Fruit fly (Drosophila melanogaster) whole organism, wandering third instar larva: ENCODE measurements around the gene CG33159.
A peak's percentile ranks its signal among the peaks of the same experiment; 100 is the strongest.

Experiments
- Abd-B ChIP-seq: fragments of >200 bp; optimal IDR thresholded peaks from 2 replicates; lab custom pipeline; 2017; ENCODE audit warnings: missing biosample characterization, missing genetic modification characterization
- CG9705 ChIP-seq: fragments of 200-800 bp; sonication (Bioruptor generic); optimal IDR thresholded peaks from 2 replicates; lab custom pipeline; 2018; ENCODE audit warnings: missing biosample characterization, mild to moderate bottlenecking, missing genetic modification characterization
- CrebA ChIP-seq: fragments of 200-800 bp; sonication (Bioruptor generic); optimal IDR thresholded peaks from 2 replicates; lab custom pipeline; 2016; ENCODE audit warnings: missing biosample characterization, mild to moderate bottlenecking, missing genetic modification characterization, borderline replicate concordance
- Dfd ChIP-seq: fragments of >200 bp; optimal IDR thresholded peaks from 2 replicates; lab custom pipeline; 2017; ENCODE audit warnings: missing biosample characterization, missing genetic modification characterization
- Dif ChIP-seq: fragments of 200-275, 200-300 bp; sonication (Bioruptor generic); optimal IDR thresholded peaks from 2 replicates; lab custom pipeline; 2018; ENCODE audit warnings: missing biosample characterization, missing genetic modification characterization; ENCODE audit not compliant: partially characterized antibody
- GATAd ChIP-seq: sonication (Bioruptor generic); optimal IDR thresholded peaks from 2 replicates; lab custom pipeline; 2016; ENCODE audit warnings: missing biosample characterization, missing genetic modification characterization
- Hr78 ChIP-seq: fragments of >200 bp; optimal IDR thresholded peaks from 2 replicates; lab custom pipeline; 2017; ENCODE audit warnings: missing biosample characterization, missing genetic modification characterization
- Hr83 ChIP-seq: fragments of 200-300 bp; sonication (Bioruptor generic); optimal IDR thresholded peaks from 2 replicates; lab custom pipeline; 2016; ENCODE audit warnings: missing biosample characterization, mild to moderate bottlenecking, missing genetic modification characterization, moderate library complexity; ENCODE audit not compliant: poor library complexity, severe bottlenecking
- Jra ChIP-seq: sonication (Bioruptor generic); optimal IDR thresholded peaks from 2 replicates; lab custom pipeline; 2016; ENCODE audit warnings: missing biosample characterization, missing genetic modification characterization
- Mio ChIP-seq: sonication (Bioruptor generic); optimal IDR thresholded peaks from 2 replicates; lab custom pipeline; 2016; ENCODE audit warnings: missing biosample characterization, missing genetic modification characterization
- Myc ChIP-seq: fragments of >200 bp; optimal IDR thresholded peaks from 2 replicates; lab custom pipeline; 2017
- N ChIP-seq: fragments of >200 bp; optimal IDR thresholded peaks from 2 replicates; lab custom pipeline; 2018; ENCODE audit warnings: missing biosample characterization, missing external identifiers, missing genetic modification characterization
- OdsH ChIP-seq: fragments of 200-800 bp; sonication (Bioruptor generic); optimal IDR thresholded peaks from 2 replicates; lab custom pipeline; 2016; ENCODE audit warnings: missing biosample characterization, mild to moderate bottlenecking, missing genetic modification characterization
- Rel ChIP-seq, 2 experiments: fragments of 200-800 bp; sonication (Bioruptor generic) in 1 of 2; optimal IDR thresholded peaks; 2 replicates in 1 of 2; 3 replicates in 1 of 2; lab custom pipeline; 2016 to 2019; ENCODE audit warnings: mild to moderate bottlenecking in 2 of 2, missing biosample characterization in 2 of 2, missing genetic modification characterization in 2 of 2, moderate library complexity in 1 of 2
- Sp1 ChIP-seq: fragments of 200-800 bp; sonication (Bioruptor generic); optimal IDR thresholded peaks from 3 replicates; lab custom pipeline; 2019; ENCODE audit warnings: missing biosample characterization, mild to moderate bottlenecking, missing genetic modification characterization, moderate library complexity
- Vsx2 ChIP-seq: fragments of 200-300, 225-300 bp; sonication (Bioruptor generic); optimal IDR thresholded peaks from 2 replicates; lab custom pipeline; 2018; ENCODE audit warnings: missing biosample characterization, missing genetic modification characterization; ENCODE audit not compliant: partially characterized antibody
- br ChIP-seq: fragments of 200-800 bp; sonication (Bioruptor generic); optimal IDR thresholded peaks from 2 replicates; lab custom pipeline; 2016; ENCODE audit warnings: missing biosample characterization, missing genetic modification characterization
- brk ChIP-seq: fragments of 200-800 bp; sonication (Bioruptor generic); optimal IDR thresholded peaks from 2 replicates; lab custom pipeline; 2016; ENCODE audit warnings: missing biosample characterization, mild to moderate bottlenecking, missing genetic modification characterization
- dl ChIP-seq, 2 experiments: fragments of 175-275, 200-275 bp in 1 of 2; fragments of 200-275 bp in 1 of 2; sonication (Bioruptor generic); optimal IDR thresholded peaks; lab custom pipeline; 2018; ENCODE audit warnings: mild to moderate bottlenecking in 2 of 2, missing biosample characterization in 2 of 2, missing genetic modification characterization in 2 of 2, moderate library complexity in 2 of 2; ENCODE audit not compliant: partially characterized antibody in 2 of 2, insufficient read depth in 1 of 2
- ey ChIP-seq: fragments of 200-800 bp; sonication (Bioruptor generic); optimal IDR thresholded peaks from 2 replicates; lab custom pipeline; 2016; ENCODE audit warnings: missing biosample characterization, missing genetic modification characterization
- foxo ChIP-seq, 2 experiments: fragments of 200-800 bp; sonication (Bioruptor generic); optimal IDR thresholded peaks; 2 replicates in 1 of 2; 3 replicates in 1 of 2; lab custom pipeline; 2016 to 2017; ENCODE audit warnings: missing biosample characterization in 2 of 2, missing genetic modification characterization in 2 of 2
- fru ChIP-seq: fragments of 200-800 bp; sonication (Bioruptor generic); optimal IDR thresholded peaks from 3 replicates; lab custom pipeline; 2016; ENCODE audit warnings: missing biosample characterization, mild to moderate bottlenecking, missing genetic modification characterization
- h ChIP-seq: fragments of 200-800 bp; sonication (Bioruptor generic); optimal IDR thresholded peaks from 3 replicates; lab custom pipeline; 2016; ENCODE audit warnings: missing biosample characterization, mild to moderate bottlenecking, missing genetic modification characterization
- jim ChIP-seq: fragments of 175-275, 200-325 bp; sonication (Bioruptor generic); optimal IDR thresholded peaks from 2 replicates; lab custom pipeline; 2016; ENCODE audit warnings: missing biosample characterization, mild to moderate bottlenecking, missing genetic modification characterization
- psq ChIP-seq: fragments of 200-800 bp; sonication (Bioruptor generic); optimal IDR thresholded peaks from 3 replicates; lab custom pipeline; 2017; ENCODE audit warnings: missing biosample characterization, mild to moderate bottlenecking, missing genetic modification characterization, moderate library complexity
- rgr ChIP-seq: fragments of 200-800 bp; sonication (Bioruptor generic); optimal IDR thresholded peaks from 3 replicates; lab custom pipeline; 2016; ENCODE audit warnings: missing biosample characterization, mild to moderate bottlenecking, missing genetic modification characterization
- sage ChIP-seq: fragments of 200-800 bp; sonication (Bioruptor generic); optimal IDR thresholded peaks from 2 replicates; lab custom pipeline; 2016; ENCODE audit warnings: missing biosample characterization, mild to moderate bottlenecking, missing genetic modification characterization
- sv ChIP-seq: fragments of 200-800 bp; sonication (Bioruptor generic); optimal IDR thresholded peaks from 3 replicates; lab custom pipeline; 2016; ENCODE audit warnings: missing biosample characterization, missing genetic modification characterization
- tai ChIP-seq: sonication (Bioruptor generic); optimal IDR thresholded peaks from 2 replicates; lab custom pipeline; 2016; ENCODE audit warnings: missing biosample characterization, missing genetic modification characterization
- usp ChIP-seq: fragments of >200 bp; optimal IDR thresholded peaks from 2 replicates; lab custom pipeline; 2017; ENCODE audit warnings: missing biosample characterization, missing genetic modification characterization
- woc ChIP-seq: sonication (Bioruptor generic); optimal IDR thresholded peaks from 2 replicates; lab custom pipeline; 2016; ENCODE audit warnings: missing biosample characterization, mild to moderate bottlenecking, missing genetic modification characterization

CG33159 gene

DNA sequence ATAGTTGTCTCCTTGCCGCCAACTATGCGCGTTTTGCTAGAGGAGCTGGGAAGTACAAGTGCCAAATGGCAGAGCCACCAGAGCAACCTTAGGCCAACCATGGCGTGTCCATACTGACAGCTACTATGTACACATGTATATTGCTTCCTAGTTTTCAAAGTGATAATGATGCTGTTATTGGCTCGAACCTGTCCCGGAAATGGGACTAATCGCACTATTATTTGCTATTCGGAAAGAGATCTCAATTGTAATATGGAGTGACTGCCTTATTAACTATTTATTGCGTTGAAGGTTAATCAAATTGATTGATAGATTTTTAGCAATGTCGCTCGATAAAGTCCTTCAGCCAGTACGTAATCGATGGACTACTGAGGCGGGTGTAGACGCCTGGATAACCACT lies at the start of gene CG33159:
Gene CG33159, minus strand, starts transcription at position 101 of the 400 bp plus-strand sequence.
- TF ChIP-seq h (GFP tag; lab: Kevin White, UChicago) = no peak
- TF ChIP-seq N = no peak
- no peak for TF ChIP-seq ey (GFP tag; lab: Kevin White, UChicago)
- TF ChIP-seq GATAd (GFP tag; lab: Kevin White, UChicago) = no peak
- no peak for TF ChIP-seq br (GFP tag; lab: Kevin White, UChicago)
- TF ChIP-seq Mio (GFP tag; lab: Kevin White, UChicago) = no peak
- no peak for TF ChIP-seq foxo (GFP tag; optimal IDR thresholded peaks at IDR 0.05; lab: Kevin White, UChicago)
- TF ChIP-seq Dif = no peak
- no peak for TF ChIP-seq Hr78 (GFP tag; lab: Kevin White, UChicago)
- TF ChIP-seq Rel (GFP tag; optimal IDR thresholded peaks at IDR 0.05; lab: Kevin White, UChicago) = no peak
- TF ChIP-seq Rel (tag; optimal IDR thresholded peaks at IDR 0.05; lab: Kevin White, UChicago) = no peak
- TF ChIP-seq woc (GFP tag; lab: Kevin White, UChicago) = no peak
- no peak for TF ChIP-seq usp (GFP tag; lab: Kevin White, UChicago)
- no peak for TF ChIP-seq jim (GFP tag; lab: Kevin White, UChicago)

dm6 chr3L:3253631-3254030 lies 49.4 kb upstream of the CG33159 start:
- TF ChIP-seq dl (GFP tag; optimal IDR thresholded peaks at IDR 0.05; lab: Kevin White, UChicago; ENCODE audit: insufficient read depth in 1 of 2, partially characterized antibody in 2 of 2) = peak in 1 of 2 experiments; percentile 25
- no peak for TF ChIP-seq sv (GFP tag; lab: Kevin White, UChicago)
- TF ChIP-seq Myc = no peak
- no peak for TF ChIP-seq Hr78 (GFP tag; lab: Kevin White, UChicago)
- peak; percentile 59 for TF ChIP-seq Vsx2 (GFP tag; lab: Kevin White, UChicago)
- no peak for TF ChIP-seq brk (GFP tag; lab: Kevin White, UChicago)
- TF ChIP-seq Mio (GFP tag; lab: Kevin White, UChicago) = no peak
- no peak for TF ChIP-seq usp (GFP tag; lab: Kevin White, UChicago)
- no peak for TF ChIP-seq tai (GFP tag; lab: Kevin White, UChicago)
- TF ChIP-seq sage (GFP tag; lab: Kevin White, UChicago) = no peak
- no peak for TF ChIP-seq ey (GFP tag; lab: Kevin White, UChicago)
- TF ChIP-seq Jra (GFP tag; lab: Kevin White, UChicago) = no peak
- no peak for TF ChIP-seq Abd-B (GFP tag; lab: Kevin White, UChicago)
- no peak for TF ChIP-seq GATAd (GFP tag; lab: Kevin White, UChicago)
- TF ChIP-seq jim (GFP tag; lab: Kevin White, UChicago) = no peak
- no peak for TF ChIP-seq OdsH (GFP tag; lab: Kevin White, UChicago)
- no peak for TF ChIP-seq CrebA (GFP tag; lab: Kevin White, UChicago)
- no peak for TF ChIP-seq psq (GFP tag; lab: Kevin White, UChicago)
- TF ChIP-seq foxo (GFP tag; optimal IDR thresholded peaks at IDR 0.05; lab: Kevin White, UChicago) = no peak
- peak; percentile 55 for TF ChIP-seq Dif
- no peak for TF ChIP-seq h (GFP tag; lab: Kevin White, UChicago)
- TF ChIP-seq Hr83 (GFP tag; lab: Kevin White, UChicago) = no peak
- TF ChIP-seq Dfd (GFP tag; lab: Kevin White, UChicago) = no peak
- TF ChIP-seq rgr (GFP tag; lab: Kevin White, UChicago) = no peak
- no peak for TF ChIP-seq Rel (GFP tag; optimal IDR thresholded peaks at IDR 0.05; lab: Kevin White, UChicago)
- no peak for TF ChIP-seq Rel (tag; optimal IDR thresholded peaks at IDR 0.05; lab: Kevin White, UChicago)
- TF ChIP-seq br (GFP tag; lab: Kevin White, UChicago) = no peak
- TF ChIP-seq fru = no peak
- peak; percentile 62 for TF ChIP-seq woc (GFP tag; lab: Kevin White, UChicago)
- TF ChIP-seq Sp1 (GFP tag; lab: Kevin White, UChicago) = no peak
- TF ChIP-seq, all 38 proteins: peak for 4

- TF ChIP-seq woc (GFP tag; lab: Kevin White, UChicago) (no peak), Abd-B (GFP tag; lab: Kevin White, UChicago) (no peak), Mio (GFP tag; lab: Kevin White, UChicago) (no peak), ey (GFP tag; lab: Kevin White, UChicago) (no peak), dl (GFP tag; optimal IDR thresholded peaks at IDR 0.05; lab: Kevin White, UChicago; ENCODE audit: insufficient read depth in 1 of 2, partially characterized antibody in 2 of 2) (no peak), sv (GFP tag; lab: Kevin White, UChicago) (no peak), br (GFP tag; lab: Kevin White, UChicago) (no peak), Sp1 (GFP tag; lab: Kevin White, UChicago) (no peak), CG9705 (GFP tag; lab: Kevin White, UChicago) (no peak), brk (GFP tag; lab: Kevin White, UChicago) (no peak), fru (no peak), Myc (no peak)
Observed at dm6 chr3L:3252884-3253283, 48.6 kb upstream of the CG33159 start.
